Fruit fly (Drosophila melanogaster): ENCODE measurements around the gene Edem2.

Gene Edem2

DNA sequence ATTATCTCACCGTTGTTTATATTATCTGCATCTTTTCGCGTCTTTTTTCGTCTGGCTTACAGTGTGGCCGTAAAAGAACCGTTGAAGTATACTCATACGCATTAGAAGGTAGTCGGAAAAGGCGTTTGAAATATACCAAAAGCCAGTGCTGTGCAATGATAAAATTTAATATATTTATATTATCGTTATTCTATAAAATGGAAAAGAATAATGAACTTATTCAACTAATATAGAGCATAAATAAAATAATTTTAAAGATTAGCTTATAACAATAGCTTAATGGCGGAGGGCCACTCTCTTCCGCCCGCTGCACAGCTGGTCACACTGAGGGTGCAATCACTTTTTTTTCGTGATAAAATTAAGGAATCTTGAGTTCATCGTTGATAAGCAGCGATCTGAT, at the start of gene Edem2, which contains the start of gene CG16974 (continued):
- TF ChIP-seq grau (tag; optimal IDR thresholded peaks at IDR 0.05): peak; percentile 73
- no peak for TF ChIP-seq CG2712 (tag; optimal IDR thresholded peaks at IDR 0.05)
- no peak for TF ChIP-seq CG7928 (GFP tag; optimal IDR thresholded peaks at IDR 0.05)
- TF ChIP-seq Elba2 (GFP tag; optimal IDR thresholded peaks at IDR 0.05): peak; percentile 22
- TF ChIP-seq Ets97D (GFP tag; optimal IDR thresholded peaks at IDR 0.05): peak; percentile 56
- no peak for TF ChIP-seq Trl (optimal IDR thresholded peaks at IDR 0.05)
- TF ChIP-seq Trl (GFP tag; optimal IDR thresholded peaks at IDR 0.05): no peak
- no peak for TF ChIP-seq Hey (tag; optimal IDR thresholded peaks at IDR 0.05)
- TF ChIP-seq nerfin-2 (GFP tag; IDR thresholded peaks at IDR 0.05; ENCODE audit: partially characterized antibody): no peak
- TF ChIP-seq Eip74EF (GFP tag; optimal IDR thresholded peaks at IDR 0.05): no peak
- no peak for TF ChIP-seq tx (GFP tag; optimal IDR thresholded peaks at IDR 0.05)
- TF ChIP-seq CG15514 (GFP tag; optimal IDR thresholded peaks at IDR 0.05): no peak
- TF ChIP-seq crp (GFP tag; optimal IDR thresholded peaks at IDR 0.05): peak in 1 of 2 experiments; percentile 73
- peak; percentile 87 for TF ChIP-seq trem (tag; optimal IDR thresholded peaks at IDR 0.05)
- no peak for TF ChIP-seq Gsc (GFP tag; IDR thresholded peaks at IDR 0.05)
- no peak for TF ChIP-seq sens-2 (GFP tag; IDR thresholded peaks at IDR 0.05)
- TF ChIP-seq sisA (GFP tag; IDR thresholded peaks at IDR 0.05): peak; percentile 79
- TF ChIP-seq CG4424 (GFP tag; optimal IDR thresholded peaks at IDR 0.05): no peak
- TF ChIP-seq E2f1 (GFP tag; IDR thresholded peaks at IDR 0.05): peak; percentile 64
- no peak for TF ChIP-seq CG10274 (GFP tag; optimal IDR thresholded peaks at IDR 0.05)
- peak; percentile 70 for TF ChIP-seq dmrt11E (tag; optimal IDR thresholded peaks at IDR 0.05)
- no peak for TF ChIP-seq CG3163 (GFP tag; optimal IDR thresholded peaks at IDR 0.05)
- peak; percentile 31; the same call in 1 of the 3 replicates for TF ChIP-seq so (GFP tag; IDR thresholded peaks at IDR 0.05)
- no peak for TF ChIP-seq NfI (GFP tag; optimal IDR thresholded peaks at IDR 0.05)
- peak; percentile 53 for TF ChIP-seq CG3065 (GFP tag; optimal IDR thresholded peaks at IDR 0.05)
- no peak for TF ChIP-seq crc (GFP tag; optimal IDR thresholded peaks at IDR 0.05)
- TF ChIP-seq chm (GFP tag; IDR thresholded peaks at IDR 0.05): no peak
- TF ChIP-seq CoRest (tag; optimal IDR thresholded peaks at IDR 0.05): no peak
- TF ChIP-seq lmd (GFP tag; IDR thresholded peaks at IDR 0.05): peak; percentile 74
- peak; percentile 6 for TF ChIP-seq CG4854 (GFP tag; optimal IDR thresholded peaks at IDR 0.05)
- TF ChIP-seq CG10209 (GFP tag; optimal IDR thresholded peaks at IDR 0.05): no peak
- no peak for TF ChIP-seq CG10321 (GFP tag; IDR thresholded peaks at IDR 0.05)
- TF ChIP-seq pho (GFP tag; optimal IDR thresholded peaks at IDR 0.05): peak; percentile 41
- TF ChIP-seq ATbp (GFP tag; optimal IDR thresholded peaks at IDR 0.05): no peak
- peak; percentile 68 for TF ChIP-seq chn (GFP tag; optimal IDR thresholded peaks at IDR 0.05)
- TF ChIP-seq Nf-YB (GFP tag; optimal IDR thresholded peaks at IDR 0.05): peak; percentile 40
- TF ChIP-seq ro (GFP tag; IDR thresholded peaks at IDR 0.05): no peak
- TF ChIP-seq Spps (tag; optimal IDR thresholded peaks at IDR 0.05): peak; percentile 50
- TF ChIP-seq sens (GFP tag): no peak
- TF ChIP-seq HLH4C (GFP tag; IDR thresholded peaks at IDR 0.05; ENCODE audit: partially characterized antibody): no peak
- TF ChIP-seq CG7271 (tag; optimal IDR thresholded peaks at IDR 0.05): peak; percentile 87
- no peak for TF ChIP-seq dimm (GFP tag; IDR thresholded peaks at IDR 0.05)
- peak; percentile 81 for TF ChIP-seq zfh1 (GFP tag; IDR thresholded peaks at IDR 0.05)
- TF ChIP-seq CG32772 (GFP tag; IDR thresholded peaks at IDR 0.05): peak; percentile 85
- no peak for TF ChIP-seq CG4328 (GFP tag; optimal IDR thresholded peaks at IDR 0.05)
- peak; percentile 60 for TF ChIP-seq ttk (GFP tag; IDR thresholded peaks at IDR 0.05)
- no peak for TF ChIP-seq HmgD (GFP tag; optimal IDR thresholded peaks at IDR 0.05)
- TF ChIP-seq Dek (tag; optimal IDR thresholded peaks at IDR 0.05): peak; percentile 74
- no peak for TF ChIP-seq CG15073 (GFP tag; optimal IDR thresholded peaks at IDR 0.05)
- no peak for TF ChIP-seq CG1832 (GFP tag; optimal IDR thresholded peaks at IDR 0.05)
- peak; percentile 66 for TF ChIP-seq tup (GFP tag; optimal IDR thresholded peaks at IDR 0.05)
- TF ChIP-seq CG10979 (tag; optimal IDR thresholded peaks at IDR 0.05): peak; percentile 60
